Fruit fly (Drosophila melanogaster) whole organism, embryonic: Measurements from ENCODE around the gene Tep4.

Source experiments
- CG1792 ChIP-seq: fragments of 200-800 bp; sonication (Bioruptor generic); optimal IDR thresholded peaks from 2 replicates; lab custom pipeline; 2016; ENCODE audit warnings: missing biosample characterization, missing genetic modification characterization
- CG31441 ChIP-seq: fragments of 200-800 bp; sonication (Bioruptor generic); IDR thresholded peaks from 2 replicates; pipeline ENCODE4 v1.3.6; 2022; ENCODE audit warnings: missing biosample characterization, missing genetic modification characterization
- CG6654 ChIP-seq: fragments of 200-800 bp; sonication (Bioruptor generic); optimal IDR thresholded peaks from 2 replicates; lab custom pipeline; 2017; ENCODE audit warnings: missing biosample characterization, mild to moderate bottlenecking, missing genetic modification characterization
- Eip74EF ChIP-seq, 2 experiments: fragments of 200-800 bp in 1 of 2; fragments of >200 bp in 1 of 2; sonication (Bioruptor generic) in 1 of 2; optimal IDR thresholded peaks; 2 replicates each; lab custom pipeline; 2017 to 2019; ENCODE audit warnings: missing biosample characterization in 2 of 2, missing genetic modification characterization in 2 of 2, mild to moderate bottlenecking in 1 of 2, moderate library complexity in 1 of 2
- lov ChIP-seq, 2 experiments: fragments of 200-800 bp in 1 of 2; fragments of >200 bp in 1 of 2; sonication (Bioruptor generic) in 1 of 2; IDR thresholded peaks in 1 of 2; optimal IDR thresholded peaks in 1 of 2; 2 replicates in 1 of 2; 3 replicates in 1 of 2; pipeline versions ENCODE4 v1.3.6 to Lab custom; 2017 to 2022; ENCODE audit warnings: missing biosample characterization in 1 of 2, missing genetic modification characterization in 1 of 2
- vvl ChIP-seq: fragments of 200-800 bp; sonication (Bioruptor generic); IDR thresholded peaks from 2 replicates; pipeline ENCODE4 v1.3.6; 2022; ENCODE audit warnings: missing biosample characterization, missing genetic modification characterization

- TF ChIP-seq CG1792 (GFP tag; lab: Kevin White, UChicago) (no peak), vvl (no peak), Eip74EF (GFP tag; optimal IDR thresholded peaks at IDR 0.05; lab: Kevin White, UChicago) (no peak), lov (optimal IDR thresholded peaks at IDR 0.05; lab: Kevin White, UChicago) (no peak), lov (GFP tag; IDR thresholded peaks at IDR 0.05; lab: Robert Waterston, UW) (no peak), CG6654 (GFP tag; lab: Kevin White, UChicago) (no peak), CG31441 (GFP tag; lab: Robert Waterston, UW) (no peak)
Measured at dm6 chr2L:19563029-19563980, 15.0 kb downstream of the Tep4 start, which contains the start of gene CG13078.
